Fruit fly (Drosophila melanogaster): Measurements from ENCODE around the gene CG3808.

The CG3808 gene

dm6 chr3L:18968193-18968969, 32.0 kb downstream of the CG3808 start:
- no peak for TF ChIP-seq Sin3A (optimal IDR thresholded peaks at IDR 0.05)
- no peak for TF ChIP-seq psq (optimal IDR thresholded peaks at IDR 0.05)
- no peak for TF ChIP-seq ttk (optimal IDR thresholded peaks at IDR 0.05)
- TF ChIP-seq h (optimal IDR thresholded peaks at IDR 0.05): no peak
- TF ChIP-seq insv (optimal IDR thresholded peaks at IDR 0.05): no peak
- TF ChIP-seq Myc (optimal IDR thresholded peaks at IDR 0.05): no peak

- TF ChIP-seq psq (optimal IDR thresholded peaks at IDR 0.05) (no peak), ttk (optimal IDR thresholded peaks at IDR 0.05) (no peak), h (optimal IDR thresholded peaks at IDR 0.05) (no peak), Sin3A (optimal IDR thresholded peaks at IDR 0.05) (no peak), Myc (optimal IDR thresholded peaks at IDR 0.05) (no peak)
These were observed 43.4 kb downstream of the CG3808 start for dm6 chr3L:18957032-18957431.

dm6 chr3L:18952399-18952798, 48.0 kb downstream of the CG3808 start:
- TF ChIP-seq Myc (optimal IDR thresholded peaks at IDR 0.05) (no peak), psq (optimal IDR thresholded peaks at IDR 0.05) (no peak), h (optimal IDR thresholded peaks at IDR 0.05) (no peak), Sin3A (optimal IDR thresholded peaks at IDR 0.05) (no peak), ttk (optimal IDR thresholded peaks at IDR 0.05) (no peak), insv (optimal IDR thresholded peaks at IDR 0.05) (no peak)

- TF ChIP-seq Sin3A (optimal IDR thresholded peaks at IDR 0.05) (no peak), ttk (optimal IDR thresholded peaks at IDR 0.05) (no peak), insv (optimal IDR thresholded peaks at IDR 0.05) (no peak), h (optimal IDR thresholded peaks at IDR 0.05) (no peak), psq (optimal IDR thresholded peaks at IDR 0.05) (no peak), Myc (optimal IDR thresholded peaks at IDR 0.05) (no peak)
These were observed 50.0 kb downstream of the CG3808 start, which contains the start of gene CG6836 for dm6 chr3L:18950359-18950758. Gene CG6836, plus strand, starts transcription at chr3L:18950629.

- no peak for TF ChIP-seq insv (optimal IDR thresholded peaks at IDR 0.05)
These were observed 51.3 kb downstream of the CG3808 start for dm6 chr3L:18949137-18949536.

All from Kc167 (cell line).